Fruit fly (Drosophila melanogaster) whole organism: Measurements from ENCODE around the gene Pcyt1.

Experiments used
- CG8478 ChIP-seq: fragments of >200 bp; optimal IDR thresholded peaks from 2 replicates; lab custom pipeline; 2018; ENCODE audit warnings: inconsistent platforms
- Dll ChIP-seq: fragments of >200 bp; optimal IDR thresholded peaks from 2 replicates; lab custom pipeline; 2017
- EcR ChIP-seq, 2 experiments: fragments of >200 bp; optimal IDR thresholded peaks; 2 replicates each; lab custom pipeline; 2017; ENCODE audit warnings: missing biosample characterization in 2 of 2, missing genetic modification characterization in 2 of 2, missing genetic modification reagents in 2 of 2
- pan ChIP-seq: fragments of >200 bp; optimal IDR thresholded peaks from 2 replicates; lab custom pipeline; 2017
- psq ChIP-seq: fragments of >200 bp; optimal IDR thresholded peaks from 2 replicates; lab custom pipeline; 2017
- usp ChIP-seq: fragments of >200 bp; optimal IDR thresholded peaks from 2 replicates; lab custom pipeline; 2017; ENCODE audit warnings: missing biosample characterization, missing genetic modification characterization, mixed read lengths

Pcyt1 gene

DNA sequence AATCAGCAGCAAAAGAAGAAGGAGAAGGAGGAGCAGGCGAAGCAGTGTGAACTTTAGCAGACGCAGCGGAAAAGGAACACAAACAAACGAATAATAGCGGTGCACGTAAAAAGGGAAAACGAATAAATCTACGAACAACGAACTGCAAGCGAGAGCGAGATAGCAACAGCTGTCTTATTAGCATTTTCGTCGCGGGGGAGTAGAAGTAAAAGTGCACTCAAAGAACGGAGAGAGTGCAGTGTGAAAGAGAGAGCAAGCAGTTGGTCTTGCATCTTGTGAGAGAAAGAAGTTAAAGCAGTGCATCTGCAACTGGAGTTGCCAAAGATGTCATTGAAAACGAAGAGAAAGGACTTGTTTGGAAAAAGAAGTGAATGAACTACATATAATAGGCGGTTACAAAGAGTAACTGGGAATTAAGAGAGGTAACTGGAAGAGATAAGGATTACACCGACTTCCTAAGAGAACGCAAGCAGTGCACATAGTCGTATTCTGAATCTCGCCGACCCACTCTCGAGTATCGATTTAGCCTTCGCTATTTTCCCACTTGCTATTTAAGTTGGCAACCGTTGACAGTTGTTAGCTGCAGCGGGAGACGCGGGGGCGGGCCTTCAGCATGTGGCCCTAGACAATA lies 47.0 kb downstream of the Pcyt1 start:
- TF ChIP-seq usp (GFP tag; lab: Kevin White, UChicago) (no peak), EcR (GFP tag; optimal IDR thresholded peaks at IDR 0.05; lab: Kevin White, UChicago) (no peak), psq (no peak), pan (lab: Kevin White, UChicago) (no peak), CG8478 (lab: Kevin White, UChicago) (no peak), Dll (lab: Kevin White, UChicago) (no peak)

DNA sequence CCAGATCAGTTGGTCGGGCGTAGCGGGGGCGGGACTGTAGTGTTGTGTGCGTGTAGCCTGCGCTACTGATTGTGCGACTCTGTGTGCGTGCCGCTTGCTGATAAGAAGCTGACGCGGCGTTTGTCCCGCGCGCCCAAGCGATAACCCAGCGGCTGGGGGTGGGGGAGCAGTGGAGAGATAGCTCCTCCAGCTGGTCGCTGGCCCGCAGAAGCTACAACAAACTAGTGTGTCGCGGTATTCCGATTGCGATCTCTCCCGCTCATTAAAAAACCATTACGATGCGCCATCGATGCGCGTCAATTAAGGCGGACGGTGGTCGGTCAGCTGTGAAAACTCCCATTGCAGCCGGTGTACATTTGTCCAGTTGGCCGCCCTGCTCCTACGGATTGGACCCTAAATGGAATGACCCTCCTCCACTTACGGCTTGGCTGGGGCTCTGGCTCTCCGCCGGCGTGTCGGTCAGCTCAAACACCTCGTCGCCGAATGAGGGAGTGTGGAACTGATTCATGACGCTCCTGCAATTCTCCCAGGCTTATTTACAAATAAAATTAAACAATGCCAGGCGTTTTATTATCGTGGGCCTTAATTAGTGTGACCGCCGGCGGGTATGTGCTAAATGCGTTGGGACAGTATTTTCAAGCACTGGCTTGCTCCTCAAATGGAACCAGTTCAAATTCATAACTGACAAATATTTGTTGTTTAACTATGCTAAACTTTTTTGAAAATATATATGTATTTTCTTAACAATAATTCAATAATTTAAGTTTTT lies 56.4 kb downstream of the Pcyt1 start, which contains the start of gene CG12104:
Gene CG12104 (minus strand): TSS at position 611 of the 769 bp plus-strand sequence.
- TF ChIP-seq EcR (GFP tag; optimal IDR thresholded peaks at IDR 0.05; lab: Kevin White, UChicago) (no peak), usp (GFP tag; lab: Kevin White, UChicago) (no peak), psq (no peak), CG8478 (lab: Kevin White, UChicago) (no peak), Dll (lab: Kevin White, UChicago) (no peak), pan (lab: Kevin White, UChicago) (no peak)

DNA sequence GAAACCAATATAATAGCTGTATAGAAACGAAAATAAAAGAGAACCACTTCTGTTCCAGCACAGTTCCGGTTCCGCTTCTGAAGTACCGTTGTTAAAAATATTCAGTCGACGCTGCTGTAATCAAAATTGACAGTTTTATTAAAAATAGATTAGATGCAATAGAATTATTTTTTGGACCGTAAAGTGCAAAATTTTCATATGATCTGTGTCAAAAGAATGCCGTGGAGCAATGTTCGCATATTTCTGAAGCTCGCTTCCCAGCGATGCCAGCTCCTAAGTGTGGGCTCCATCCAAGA lies 56.9 kb downstream of the Pcyt1 start, which contains the start of the genes CG18170 and CG33791:
Gene CG18170 (plus strand): TSS at position 122 of the 296 bp plus-strand sequence.
Gene CG33791 (plus strand): TSS at position 122 of the 296 bp plus-strand sequence.
- no peak for TF ChIP-seq EcR (GFP tag; optimal IDR thresholded peaks at IDR 0.05; lab: Kevin White, UChicago)
- no peak for TF ChIP-seq Dll (lab: Kevin White, UChicago)
- TF ChIP-seq pan (lab: Kevin White, UChicago) = no peak
- no peak for TF ChIP-seq usp (GFP tag; lab: Kevin White, UChicago)
- TF ChIP-seq psq = no peak
- TF ChIP-seq CG8478 (lab: Kevin White, UChicago) = no peak
